Fruit fly (Drosophila melanogaster) whole organism, wandering third instar larva: ENCODE results near the gene CG18787.
A peak's percentile ranks its signal among the peaks of the same experiment; 100 is the strongest.

Experiments used
- Abd-B ChIP-seq: fragments of >200 bp; optimal IDR thresholded peaks from 2 replicates; lab custom pipeline; 2017; ENCODE audit warnings: missing biosample characterization, missing genetic modification characterization
- Hnf4 ChIP-seq: fragments of 200-800 bp; sonication (Bioruptor generic); optimal IDR thresholded peaks from 2 replicates; lab custom pipeline; 2016; ENCODE audit warnings: missing biosample characterization, mild to moderate bottlenecking, missing genetic modification characterization
- Hr78 ChIP-seq: fragments of >200 bp; optimal IDR thresholded peaks from 2 replicates; lab custom pipeline; 2017; ENCODE audit warnings: missing biosample characterization, missing genetic modification characterization
- N ChIP-seq: fragments of >200 bp; optimal IDR thresholded peaks from 2 replicates; lab custom pipeline; 2018; ENCODE audit warnings: missing biosample characterization, missing external identifiers, missing genetic modification characterization
- brk ChIP-seq: fragments of 200-800 bp; sonication (Bioruptor generic); optimal IDR thresholded peaks from 2 replicates; lab custom pipeline; 2016; ENCODE audit warnings: missing biosample characterization, mild to moderate bottlenecking, missing genetic modification characterization
- dmrt93B ChIP-seq: fragments of 200-800 bp; sonication (Bioruptor generic); optimal IDR thresholded peaks from 2 replicates; lab custom pipeline; 2018; ENCODE audit warnings: missing biosample characterization, mild to moderate bottlenecking, missing genetic modification characterization
- fru ChIP-seq: fragments of 200-800 bp; sonication (Bioruptor generic); optimal IDR thresholded peaks from 3 replicates; lab custom pipeline; 2016; ENCODE audit warnings: missing biosample characterization, mild to moderate bottlenecking, missing genetic modification characterization
- h ChIP-seq: fragments of 200-800 bp; sonication (Bioruptor generic); optimal IDR thresholded peaks from 3 replicates; lab custom pipeline; 2016; ENCODE audit warnings: missing biosample characterization, mild to moderate bottlenecking, missing genetic modification characterization
- lola ChIP-seq: fragments of >200 bp; optimal IDR thresholded peaks from 2 replicates; lab custom pipeline; 2017; ENCODE audit warnings: missing biosample characterization, missing genetic modification characterization
- psq ChIP-seq: fragments of 200-800 bp; sonication (Bioruptor generic); optimal IDR thresholded peaks from 3 replicates; lab custom pipeline; 2017; ENCODE audit warnings: missing biosample characterization, mild to moderate bottlenecking, missing genetic modification characterization, moderate library complexity
- sv ChIP-seq: fragments of 200-800 bp; sonication (Bioruptor generic); optimal IDR thresholded peaks from 3 replicates; lab custom pipeline; 2016; ENCODE audit warnings: missing biosample characterization, missing genetic modification characterization
- usp ChIP-seq: fragments of >200 bp; optimal IDR thresholded peaks from 2 replicates; lab custom pipeline; 2017; ENCODE audit warnings: missing biosample characterization, missing genetic modification characterization
- woc ChIP-seq: sonication (Bioruptor generic); optimal IDR thresholded peaks from 2 replicates; lab custom pipeline; 2016; ENCODE audit warnings: missing biosample characterization, mild to moderate bottlenecking, missing genetic modification characterization

DNA sequence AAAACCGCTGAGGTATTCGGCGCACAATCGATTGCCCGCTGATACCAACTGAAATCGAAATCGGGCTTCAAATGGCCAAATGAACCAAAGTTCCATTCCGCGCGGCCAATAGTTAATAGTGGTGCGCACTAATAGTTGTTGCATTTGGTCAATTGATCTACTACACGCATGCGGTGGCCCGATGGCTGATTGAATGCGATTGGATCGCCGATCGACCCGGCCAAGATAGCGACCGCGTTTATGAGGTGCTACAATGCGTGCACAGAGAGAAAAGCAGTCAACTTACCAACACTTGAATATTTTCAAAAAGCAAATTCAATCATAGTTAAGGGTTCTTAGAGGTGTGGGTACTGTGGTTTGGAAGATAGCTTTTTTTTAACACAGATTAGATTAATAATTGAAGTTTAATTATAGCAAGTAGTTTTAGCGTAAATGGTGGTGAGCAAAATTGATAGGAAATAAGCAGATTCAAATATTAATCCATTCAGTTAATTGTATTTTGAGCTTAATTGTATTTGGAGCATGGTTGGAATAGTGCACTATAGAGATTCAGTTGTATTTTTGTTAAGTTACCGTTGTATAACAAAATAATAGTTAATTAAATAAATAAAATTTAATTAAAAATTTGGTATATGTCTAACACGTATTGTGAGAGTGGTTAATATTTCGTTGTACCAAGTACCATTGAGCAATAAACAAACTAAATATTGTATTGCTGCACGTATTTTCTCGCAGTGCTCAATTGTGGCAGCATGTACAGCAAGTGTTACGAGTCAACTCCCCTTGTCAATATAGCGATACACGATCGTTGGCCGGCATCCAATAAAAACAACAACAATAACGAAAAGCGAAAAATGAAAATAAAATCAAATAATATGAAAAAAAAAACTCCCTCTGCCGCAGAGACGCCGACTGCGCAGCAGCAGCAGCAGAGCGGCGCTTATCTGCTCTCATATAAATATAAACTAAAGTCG is 27.6 kb upstream of the CG18787 start:
- peak; percentile 68 for TF ChIP-seq psq
- TF ChIP-seq h (GFP tag; lab: Kevin White, UChicago) = peak; percentile 36
- no peak for TF ChIP-seq usp (GFP tag; lab: Kevin White, UChicago)
- TF ChIP-seq Abd-B (GFP tag; lab: Kevin White, UChicago) = no peak
- TF ChIP-seq fru = peak; percentile 56
- TF ChIP-seq N (GFP tag; lab: Kevin White, UChicago) = no peak
- TF ChIP-seq woc (GFP tag; lab: Kevin White, UChicago) = peak; percentile 2
- peak; percentile 3 for TF ChIP-seq sv
- no peak for TF ChIP-seq lola
- peak; percentile 72 for TF ChIP-seq dmrt93B (GFP tag; lab: Kevin White, UChicago)
- TF ChIP-seq Hnf4 = peak; percentile 62
- TF ChIP-seq Hr78 (GFP tag; lab: Kevin White, UChicago) = no peak
- peak; percentile 41 for TF ChIP-seq brk (GFP tag; lab: Kevin White, UChicago)
